Worm (Caenorhabditis elegans) whole organism, early embryonic: Measurements from ENCODE around the gene srx-102.

Experiments
- B0310.2 ChIP-seq: sonication (generic microtip); optimal IDR thresholded peaks from 2 replicates; lab custom pipeline; 2016; ENCODE audit warnings: mild to moderate bottlenecking, missing genetic modification characterization, missing compliant biosample characterization
- F13C5.2 ChIP-seq: sonication (generic microtip); optimal IDR thresholded peaks from 2 replicates; lab custom pipeline; 2017; ENCODE audit warnings: mild to moderate bottlenecking, missing genetic modification characterization, inconsistent platforms, missing compliant biosample characterization
- aly-1 ChIP-seq: sonication (generic microtip); optimal IDR thresholded peaks from 2 replicates; lab custom pipeline; 2016; ENCODE audit warnings: missing genetic modification characterization, missing compliant biosample characterization
- ama-1 ChIP-seq: fragments of 150-350 bp; optimal IDR thresholded peaks from 2 replicates; lab custom pipeline; 2014
- ceh-13 ChIP-seq: fragments of 200-800 bp; sonication (Bioruptor generic); optimal IDR thresholded peaks from 2 replicates; lab custom pipeline; 2018; ENCODE audit warnings: mild to moderate bottlenecking, missing genetic modification characterization, missing compliant biosample characterization
- ceh-36 ChIP-seq: sonication (generic microtip); optimal IDR thresholded peaks from 2 replicates; lab custom pipeline; 2016; ENCODE audit warnings: missing genetic modification characterization, inconsistent platforms, missing compliant biosample characterization
- ets-7 ChIP-seq: sonication (generic microtip); optimal IDR thresholded peaks from 2 replicates; lab custom pipeline; 2016; ENCODE audit warnings: missing genotype, missing genetic modification characterization, missing compliant biosample characterization
- flt-1 ChIP-seq: fragments of 200-800 bp; sonication (Bioruptor generic); IDR thresholded peaks from 2 replicates; pipeline ENCODE4 v1.3.6; 2022; ENCODE audit warnings: missing genetic modification characterization, missing compliant biosample characterization
- hmbx-1 ChIP-seq: sonication (generic microtip); optimal IDR thresholded peaks from 2 replicates; lab custom pipeline; 2016; ENCODE audit warnings: mild to moderate bottlenecking, missing genetic modification characterization, missing compliant biosample characterization
- hmg-4 ChIP-seq: fragments of 200-800 bp; sonication (Bioruptor generic); optimal IDR thresholded peaks from 2 replicates; lab custom pipeline; 2018; ENCODE audit warnings: mild to moderate bottlenecking, missing genetic modification characterization, missing compliant biosample characterization
- hnd-1 ChIP-seq: sonication (generic microtip); optimal IDR thresholded peaks from 2 replicates; lab custom pipeline; 2016; ENCODE audit warnings: missing genetic modification characterization, missing compliant biosample characterization
- pes-1 ChIP-seq: fragments of 200-800 bp; sonication (Bioruptor generic); IDR thresholded peaks from 2 replicates; pipeline ENCODE4 v1.3.6; 2022; ENCODE audit warnings: missing genetic modification reagents, missing genetic modification characterization, missing compliant biosample characterization
- scrt-1 ChIP-seq: fragments of 200-800 bp; sonication (Bioruptor generic); IDR thresholded peaks from 2 replicates; pipeline ENCODE4 v1.3.6; 2022; ENCODE audit warnings: missing genetic modification characterization, missing compliant biosample characterization
- sea-1 ChIP-seq: fragments of 200-800 bp; sonication (Bioruptor generic); conservative IDR thresholded peaks from 2 replicates; pipeline ENCODE4 v1.3.6; 2022; ENCODE audit warnings: missing genetic modification characterization, missing compliant biosample characterization
- tbx-11 ChIP-seq: fragments of 200-800 bp; sonication (Bioruptor generic); IDR thresholded peaks from 2 replicates; pipeline ENCODE4 v1.3.6; 2022; ENCODE audit warnings: missing genetic modification characterization, missing compliant biosample characterization
- tbx-37 ChIP-seq: fragments of 200-800 bp; sonication (Bioruptor generic); conservative IDR thresholded peaks from 2 replicates; pipeline ENCODE4 v1.3.6; 2022; ENCODE audit warnings: missing genetic modification reagents, missing genetic modification characterization, missing compliant biosample characterization
- tra-4 ChIP-seq: sonication (generic microtip); optimal IDR thresholded peaks from 2 replicates; lab custom pipeline; 2017; ENCODE audit warnings: missing genetic modification characterization, missing compliant biosample characterization

The srx-102 gene

DNA sequence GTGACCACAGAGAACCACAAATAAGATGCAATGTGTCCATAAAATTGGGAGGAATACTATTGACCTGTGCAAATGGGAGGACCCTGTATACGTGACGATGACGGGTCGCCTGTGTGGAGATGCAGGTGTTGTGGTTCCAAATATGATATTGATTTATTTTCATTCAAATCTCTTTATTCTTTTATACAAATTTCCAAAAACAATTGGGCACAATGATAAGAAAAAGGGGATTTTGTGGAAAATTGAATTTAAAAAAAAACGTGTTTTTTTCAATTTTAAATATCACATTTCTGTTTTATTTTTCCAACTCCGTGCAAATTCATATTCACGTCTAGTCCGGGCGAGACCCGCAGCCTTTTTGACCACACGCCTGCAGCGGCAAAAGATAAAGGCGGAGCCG, 19.4 kb downstream of the srx-102 start, which contains the start of gene F19B10.2:
Gene F19B10.2 (plus strand): TSS at position 301 of the 400 bp plus-strand sequence.
- TF ChIP-seq aly-1 (tag; lab: Kevin White, UChicago) (no peak), B0310.2 (tag; lab: Kevin White, UChicago) (no peak), flt-1 (GFP tag; lab: Robert Waterston, UW) (no peak), hmbx-1 (tag; lab: Kevin White, UChicago) (no peak), hnd-1 (tag; lab: Kevin White, UChicago) (no peak), hmg-4 (GFP tag; lab: Kevin White, UChicago) (no peak), sea-1 (GFP tag; lab: Robert Waterston, UW) (no peak), ets-7 (tag; lab: Kevin White, UChicago) (no peak), ceh-13 (no peak), F13C5.2 (tag; lab: Kevin White, UChicago) (no peak), tbx-11 (no peak), ama-1 (no peak), tra-4 (tag; lab: Kevin White, UChicago) (no peak), pes-1 (GFP tag; lab: Robert Waterston, UW) (no peak), scrt-1 (GFP tag; lab: Robert Waterston, UW) (no peak), ceh-36 (tag; lab: Kevin White, UChicago) (no peak)

DNA sequence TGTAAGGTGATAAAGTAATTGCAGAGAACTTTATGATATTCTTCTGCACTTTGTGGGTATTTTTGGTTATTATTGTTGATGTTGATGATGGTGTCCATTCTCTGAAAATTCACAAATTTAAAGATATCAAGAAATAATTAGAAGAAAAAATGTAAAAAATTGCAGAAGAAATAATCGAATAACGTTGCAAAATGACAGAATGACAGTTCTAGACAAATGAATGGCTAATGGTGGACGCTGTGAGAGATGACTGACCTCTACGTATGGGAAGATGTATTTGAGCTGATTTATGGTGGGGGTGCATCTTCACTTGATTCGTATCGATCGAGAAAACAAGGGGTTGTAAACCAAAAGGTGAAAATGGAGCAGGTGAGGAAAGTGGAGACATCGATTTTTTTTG, 21.1 kb downstream of the srx-102 start, which contains the start of gene sea-1:
Gene sea-1 (minus strand): TSS at position 101 of the 400 bp plus-strand sequence.
- TF ChIP-seq tbx-37 (GFP tag; lab: Robert Waterston, UW) (no peak), tra-4 (tag; lab: Kevin White, UChicago) (no peak), hmg-4 (GFP tag; lab: Kevin White, UChicago) (no peak), ama-1 (no peak), scrt-1 (GFP tag; lab: Robert Waterston, UW) (no peak), flt-1 (GFP tag; lab: Robert Waterston, UW) (no peak), hmbx-1 (tag; lab: Kevin White, UChicago) (no peak), aly-1 (tag; lab: Kevin White, UChicago) (no peak), ets-7 (tag; lab: Kevin White, UChicago) (no peak), tbx-11 (no peak)

- TF ChIP-seq flt-1 (GFP tag; lab: Robert Waterston, UW): no peak
- no peak for TF ChIP-seq ets-7 (tag; lab: Kevin White, UChicago)
- no peak for TF ChIP-seq ceh-36 (tag; lab: Kevin White, UChicago)
- no peak for TF ChIP-seq B0310.2 (tag; lab: Kevin White, UChicago)
- TF ChIP-seq F13C5.2 (tag; lab: Kevin White, UChicago): no peak
- no peak for TF ChIP-seq pes-1 (GFP tag; lab: Robert Waterston, UW)
- no peak for TF ChIP-seq sea-1 (GFP tag; lab: Robert Waterston, UW)
- no peak for TF ChIP-seq tbx-11
- no peak for TF ChIP-seq aly-1 (tag; lab: Kevin White, UChicago)
Observed at ce11 chrII:3670956-3671355, 23.6 kb downstream of the srx-102 start, which contains the start of gene srx-98. TSS of gene srx-98 (minus strand) at chrII:3671056.

- no peak for TF ChIP-seq ceh-13
Observed at ce11 chrII:3669315-3669714, 25.2 kb downstream of the srx-102 start, which contains the start of gene srx-97. TSS of gene srx-97 (minus strand) at chrII:3669415.

DNA sequence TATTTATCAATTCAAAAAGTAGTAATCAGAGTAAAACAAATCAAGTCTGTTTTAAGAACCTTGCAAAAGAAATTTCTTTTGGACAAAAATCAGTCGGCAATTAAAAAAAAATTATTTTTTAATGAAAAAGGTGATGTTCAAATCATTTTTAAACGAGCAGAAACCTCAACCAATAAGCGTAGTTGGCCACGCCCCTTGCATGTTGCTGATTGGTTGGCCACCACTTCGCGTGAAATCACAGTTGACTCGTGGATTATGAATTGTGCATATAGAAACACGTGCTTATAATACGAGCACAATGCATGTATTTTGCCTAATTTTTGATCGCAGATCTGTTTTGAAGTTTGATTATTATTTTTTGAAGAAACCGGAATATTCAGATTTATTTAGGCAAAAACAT, 29.4 kb downstream of the srx-102 start:
- TF ChIP-seq tbx-11 (no peak), sea-1 (GFP tag; lab: Robert Waterston, UW) (no peak)

DNA sequence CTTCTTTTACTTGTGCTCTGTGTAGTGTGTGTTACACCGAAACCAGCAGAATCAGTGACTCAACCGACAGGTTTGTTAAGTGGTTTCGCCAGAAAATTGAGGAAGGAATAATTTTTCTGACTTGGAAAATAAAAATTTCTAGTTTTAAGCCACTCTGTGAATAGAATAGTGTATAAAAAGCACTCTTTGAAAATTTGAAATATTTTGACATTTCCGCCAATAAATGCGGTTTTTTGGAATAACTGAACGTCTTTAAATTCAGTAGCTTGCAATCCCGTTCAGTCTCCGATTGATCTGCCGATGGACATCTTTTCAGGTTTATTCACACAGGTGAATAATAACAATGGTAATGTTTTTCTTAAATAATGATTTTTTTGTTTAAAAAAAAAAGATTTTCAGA, 30.1 kb downstream of the srx-102 start, which contains the start of gene F19B10.3:
Gene F19B10.3 (plus strand): TSS at position 301 of the 400 bp plus-strand sequence.
- no peak for TF ChIP-seq hmg-4 (GFP tag; lab: Kevin White, UChicago)
- no peak for TF ChIP-seq ceh-13
- TF ChIP-seq pes-1 (GFP tag; lab: Robert Waterston, UW): no peak
- no peak for TF ChIP-seq B0310.2 (tag; lab: Kevin White, UChicago)
- no peak for TF ChIP-seq hnd-1 (tag; lab: Kevin White, UChicago)
- TF ChIP-seq sea-1 (GFP tag; lab: Robert Waterston, UW): no peak

ce11 chrII:3663796-3664195, 30.8 kb downstream of the srx-102 start, which contains the start of gene F19B10.6:
TSS of gene F19B10.6 (minus strand) at chrII:3663896.
- no peak for TF ChIP-seq hnd-1 (tag; lab: Kevin White, UChicago)
- no peak for TF ChIP-seq tbx-11
- no peak for TF ChIP-seq tra-4 (tag; lab: Kevin White, UChicago)
- TF ChIP-seq hmbx-1 (tag; lab: Kevin White, UChicago): no peak
- TF ChIP-seq aly-1 (tag; lab: Kevin White, UChicago): no peak
- TF ChIP-seq ama-1: no peak
- no peak for TF ChIP-seq scrt-1 (GFP tag; lab: Robert Waterston, UW)
- no peak for TF ChIP-seq tbx-37 (GFP tag; lab: Robert Waterston, UW)
- no peak for TF ChIP-seq ceh-36 (tag; lab: Kevin White, UChicago)
- TF ChIP-seq sea-1 (GFP tag; lab: Robert Waterston, UW): no peak

- no peak for TF ChIP-seq tbx-11
- TF ChIP-seq sea-1 (GFP tag; lab: Robert Waterston, UW): no peak
- TF ChIP-seq hmbx-1 (tag; lab: Kevin White, UChicago): no peak
- TF ChIP-seq hnd-1 (tag; lab: Kevin White, UChicago): no peak
- no peak for TF ChIP-seq flt-1 (GFP tag; lab: Robert Waterston, UW)
- no peak for TF ChIP-seq ceh-13
Observed at ce11 chrII:3661932-3662331, 32.6 kb downstream of the srx-102 start, which contains the start of gene F19B10.13. TSS of gene F19B10.13 (plus strand) at chrII:3662274.
